Worm (Caenorhabditis elegans) whole organism, mixed stage, embryonic: Measurements from ENCODE around the gene M03B6.5.

Experiments
- blmp-1 ChIP-seq: fragments of 150-350 bp; optimal IDR thresholded peaks from 2 replicates; lab custom pipeline; 2014; ENCODE audit warnings: missing biosample characterization, missing genetic modification characterization
- ces-1 ChIP-seq: fragments of 150-350 bp; optimal IDR thresholded peaks from 2 replicates; lab custom pipeline; 2014; ENCODE audit warnings: missing biosample characterization, missing genetic modification reagents, missing genetic modification characterization
- drap-1 ChIP-seq: fragments of 200-800 bp; sonication (Bioruptor generic); optimal IDR thresholded peaks from 3 replicates; lab custom pipeline; 2018; ENCODE audit warnings: mild to moderate bottlenecking, missing genetic modification characterization, missing compliant biosample characterization
- elt-1 ChIP-seq: sonication (generic microtip); optimal IDR thresholded peaks from 2 replicates; lab custom pipeline; 2017; ENCODE audit warnings: missing genetic modification characterization, mild to moderate bottlenecking, missing compliant biosample characterization, antibody characterized with exemption, moderate library complexity, borderline replicate concordance; ENCODE audit not compliant: insufficient read depth
- ham-2 ChIP-seq: fragments of 200-800 bp; sonication (Bioruptor generic); optimal IDR thresholded peaks from 2 replicates; lab custom pipeline; 2018; ENCODE audit warnings: mild to moderate bottlenecking, missing genetic modification characterization, missing compliant biosample characterization
- lin-13 ChIP-seq: fragments of 150-350 bp; optimal IDR thresholded peaks from 2 replicates; lab custom pipeline; 2014; ENCODE audit warnings: missing biosample characterization, missing genetic modification characterization
- nhr-12 ChIP-seq: fragments of 150-350 bp; optimal IDR thresholded peaks from 2 replicates; lab custom pipeline; 2014; ENCODE audit warnings: missing biosample characterization, missing genetic modification characterization
- nhr-237 ChIP-seq: fragments of 150-350 bp; optimal IDR thresholded peaks from 2 replicates; lab custom pipeline; 2014; ENCODE audit warnings: missing biosample characterization, missing genetic modification characterization
- nhr-28 ChIP-seq: fragments of 150-350 bp; optimal IDR thresholded peaks from 2 replicates; lab custom pipeline; 2014; ENCODE audit warnings: missing biosample characterization, missing genetic modification characterization
- nhr-76 ChIP-seq: sonication (generic microtip); optimal IDR thresholded peaks from 2 replicates; lab custom pipeline; 2017; ENCODE audit warnings: missing biosample characterization, missing genetic modification characterization
- pha-4 ChIP-seq: fragments of 150-350 bp; optimal IDR thresholded peaks from 2 replicates; lab custom pipeline; 2018; ENCODE audit warnings: missing biosample characterization, missing genetic modification reagents, missing genetic modification characterization
- unc-39 ChIP-seq: fragments of 150-350 bp; optimal IDR thresholded peaks from 2 replicates; lab custom pipeline; 2014; ENCODE audit warnings: missing biosample characterization, missing genetic modification characterization
- unc-62 ChIP-seq: fragments of 150-350 bp; optimal IDR thresholded peaks from 2 replicates; lab custom pipeline; 2014; ENCODE audit warnings: missing biosample characterization, missing genetic modification reagents, missing genetic modification characterization

- TF ChIP-seq pha-4 (tag; lab: Kevin White, UChicago) (no peak), drap-1 (GFP tag; lab: Kevin White, UChicago) (no peak), nhr-237 (tag; lab: Kevin White, UChicago) (no peak), unc-39 (tag; lab: Kevin White, UChicago) (no peak), nhr-12 (no peak), nhr-76 (tag; lab: Kevin White, UChicago) (no peak), blmp-1 (tag; lab: Kevin White, UChicago) (no peak), unc-62 (GFP tag; lab: Kevin White, UChicago) (no peak), lin-13 (no peak), ham-2 (GFP tag; lab: Kevin White, UChicago) (no peak), elt-1 (tag; lab: Kevin White, UChicago) (no peak), ces-1 (no peak), nhr-28 (tag; lab: Kevin White, UChicago) (no peak)
Measured at ce11 chrX:13852606-13853005, 8.8 kb downstream of the M03B6.5 start, which contains the start of gene mct-3.
